Fruit fly (Drosophila melanogaster) whole organism: ENCODE measurements around the gene CG1492.

ENCODE experiments used
- CG8478 ChIP-seq: fragments of >200 bp; optimal IDR thresholded peaks from 2 replicates; lab custom pipeline; 2018; ENCODE audit warnings: inconsistent platforms
- psq ChIP-seq: fragments of >200 bp; optimal IDR thresholded peaks from 2 replicates; lab custom pipeline; 2017
- usp ChIP-seq: fragments of >200 bp; optimal IDR thresholded peaks from 2 replicates; lab custom pipeline; 2017; ENCODE audit warnings: missing biosample characterization, missing genetic modification characterization, mixed read lengths

- TF ChIP-seq psq (lab: Kevin White, UChicago) (no peak), usp (no peak), CG8478 (lab: Kevin White, UChicago) (no peak)
These were observed 38.3 kb upstream of the CG1492 start for dm6 chrX:12050292-12050691.
